Fruit fly (Drosophila melanogaster): ENCODE results near the gene Alp9.

Gene Alp9

DNA sequence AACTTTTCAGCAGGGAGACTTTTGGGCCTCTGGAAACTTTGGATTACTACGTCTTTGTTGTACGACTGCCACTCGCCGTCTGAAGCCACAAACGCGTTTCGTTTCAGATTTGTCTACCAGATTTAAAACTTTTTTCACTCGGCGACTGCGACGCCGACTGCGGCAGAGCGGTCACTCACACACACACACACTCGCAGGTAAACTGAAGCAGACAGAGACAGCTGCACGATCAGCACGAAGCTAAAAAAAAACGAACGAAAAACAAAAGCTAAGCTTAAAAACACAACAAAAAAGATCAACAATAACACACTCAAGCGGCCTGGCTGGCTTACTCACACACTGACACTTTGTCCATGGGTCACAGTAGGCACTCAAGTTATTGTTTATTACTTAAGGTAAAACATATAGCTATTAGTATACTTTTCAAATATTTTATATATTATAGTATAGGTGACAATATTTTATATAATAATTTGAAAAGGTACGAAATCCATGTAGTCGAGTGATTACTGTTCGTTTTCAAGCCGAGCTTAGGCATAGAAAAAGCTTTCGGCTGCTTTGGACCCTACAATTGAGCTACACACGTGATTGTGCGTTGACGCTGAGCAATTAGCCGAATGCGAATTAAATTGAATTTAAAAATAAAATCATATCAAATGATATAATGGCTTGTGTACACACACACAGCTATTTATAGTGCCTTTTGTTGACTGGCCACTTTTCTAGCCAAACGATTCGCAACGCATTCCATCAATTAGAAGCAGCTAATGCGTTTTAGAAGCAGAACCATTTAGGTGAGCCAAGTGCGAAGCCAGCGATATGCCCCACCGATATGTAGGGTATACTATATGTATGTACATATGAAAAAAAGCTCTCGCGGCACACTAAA lies 17.8 kb upstream of the Alp9 start, which contains the start of gene Msr-110:
Msr-110 (minus strand) TSS at position 99 of the 889 bp plus-strand sequence.
- peak; percentile 88 for TF ChIP-seq CG17801 (GFP tag; optimal IDR thresholded peaks at IDR 0.05; ENCODE audit: partially characterized antibody)

- TF ChIP-seq CG17801 (GFP tag; optimal IDR thresholded peaks at IDR 0.05; ENCODE audit: partially characterized antibody), result no peak
Measured at dm6 chr3L:5578595-5578994, 16.7 kb upstream of the Alp9 start.

- TF ChIP-seq CG17801 (GFP tag; optimal IDR thresholded peaks at IDR 0.05; ENCODE audit: partially characterized antibody), result no peak
Measured at dm6 chr3L:5579762-5580161, 15.6 kb upstream of the Alp9 start.

dm6 chr3L:5580490-5581116 lies 14.7 kb upstream of the Alp9 start:
- no peak for TF ChIP-seq CG17801 (GFP tag; optimal IDR thresholded peaks at IDR 0.05; ENCODE audit: partially characterized antibody)

DNA sequence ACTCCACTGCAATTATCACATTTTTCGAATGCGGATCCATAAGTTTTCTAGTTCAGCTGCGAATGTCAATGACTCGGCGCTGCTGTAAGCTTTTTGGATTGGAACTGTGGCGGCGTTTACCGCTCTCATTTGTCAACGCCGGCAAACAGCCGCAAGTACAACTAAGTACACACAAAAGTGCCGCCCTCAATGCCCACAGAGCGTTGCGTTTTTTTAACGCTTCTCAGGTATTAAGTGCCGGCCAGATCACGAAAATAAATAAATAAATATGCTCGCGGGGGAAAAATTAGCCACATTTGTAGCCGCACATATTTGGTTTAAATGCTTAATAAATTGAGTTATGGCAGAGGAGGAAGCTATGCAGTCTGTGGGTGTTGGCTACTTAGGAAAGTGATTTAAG lies 13.8 kb upstream of the Alp9 start:
- no peak for TF ChIP-seq CG17801 (GFP tag; optimal IDR thresholded peaks at IDR 0.05; ENCODE audit: partially characterized antibody)

DNA sequence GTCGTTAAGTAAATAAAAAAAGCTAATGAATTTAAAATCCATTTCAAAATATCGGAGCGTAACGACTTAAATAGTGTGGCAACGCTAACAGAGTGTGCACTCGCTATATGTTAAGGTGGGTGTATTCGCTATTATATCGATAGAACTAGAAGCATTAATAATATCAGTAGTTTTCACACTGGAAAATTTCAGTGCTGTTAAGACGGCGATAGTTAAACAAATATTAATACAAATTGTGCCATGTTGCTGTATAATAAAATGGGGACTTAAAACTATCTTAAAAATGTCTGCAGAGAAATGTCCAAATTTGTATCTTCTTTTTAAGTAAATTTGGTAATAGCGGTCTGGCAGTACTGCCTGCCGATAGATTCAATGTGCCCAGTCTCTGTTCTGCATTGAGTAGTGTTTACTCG lies 12.0 kb upstream of the Alp9 start:
- peak; percentile 75 for TF ChIP-seq CG17801 (GFP tag; optimal IDR thresholded peaks at IDR 0.05; ENCODE audit: partially characterized antibody)

DNA sequence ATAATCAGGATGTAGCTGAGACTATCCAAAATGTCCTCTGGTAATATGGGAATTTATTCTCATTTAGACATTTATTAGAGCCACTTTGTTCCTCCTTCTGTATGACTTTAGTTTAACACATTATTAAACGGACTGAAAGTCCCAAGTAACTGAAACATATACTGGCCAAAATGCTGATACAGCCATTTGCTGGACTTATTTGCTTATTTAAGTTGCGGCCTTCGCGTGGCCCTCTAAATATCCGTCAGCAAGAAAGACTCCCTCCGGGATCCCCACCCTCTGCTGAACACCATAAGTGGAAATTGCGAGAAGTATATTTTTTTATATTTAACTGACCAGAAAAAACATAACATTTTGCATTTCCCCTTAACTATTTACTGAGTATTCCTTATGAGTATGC lies 2.9 kb upstream of the Alp9 start, which contains the start of gene spo:
spo (minus strand) TSS at position 135 of the 400 bp plus-strand sequence.
- no peak for TF ChIP-seq CG17801 (GFP tag; optimal IDR thresholded peaks at IDR 0.05; ENCODE audit: partially characterized antibody)

- no peak for TF ChIP-seq CG17801 (GFP tag; optimal IDR thresholded peaks at IDR 0.05; ENCODE audit: partially characterized antibody)
Measured at dm6 chr3L:5594163-5594715, 1.1 kb upstream of the Alp9 start.

DNA sequence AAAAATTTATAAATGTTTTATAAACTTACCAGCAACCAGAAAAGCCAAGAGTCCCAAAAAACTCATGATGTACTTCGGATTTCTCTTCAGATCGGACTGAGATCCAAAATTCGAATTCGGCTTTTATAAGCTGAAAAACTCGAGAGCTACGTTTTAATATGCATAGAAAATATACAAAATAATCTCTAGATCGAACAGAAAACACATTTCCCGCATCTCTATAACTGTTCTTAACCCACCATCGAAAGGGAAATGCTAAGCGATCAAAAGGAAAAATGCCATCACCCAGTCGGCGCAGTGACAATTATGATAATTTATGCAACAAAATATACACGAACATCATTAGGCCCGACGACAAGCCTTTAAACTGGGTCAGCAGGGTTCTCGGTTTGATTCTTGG lies 4.2 kb downstream of the Alp9 start, which contains the start of gene CG10591:
CG10591 (minus strand) TSS at position 101 of the 400 bp plus-strand sequence.
- no peak for TF ChIP-seq CG17801 (GFP tag; optimal IDR thresholded peaks at IDR 0.05; ENCODE audit: partially characterized antibody)

dm6 chr3L:5603860-5604415 lies 8.6 kb downstream of the Alp9 start, which contains the start of gene TM9SF3:
Gene TM9SF3, minus strand, starts transcription at chr3L:5603979.
- TF ChIP-seq CG17801 (GFP tag; optimal IDR thresholded peaks at IDR 0.05; ENCODE audit: partially characterized antibody), result no peak

- no peak for TF ChIP-seq CG17801 (GFP tag; optimal IDR thresholded peaks at IDR 0.05; ENCODE audit: partially characterized antibody)
Measured at dm6 chr3L:5604490-5604889, 9.1 kb downstream of the Alp9 start, which contains the start of gene mthl2. Gene mthl2, plus strand, starts transcription at chr3L:5604790.

dm6 chr3L:5608128-5608527 lies 12.8 kb downstream of the Alp9 start, which contains the start of gene Eaf6:
Gene Eaf6, minus strand, starts transcription at chr3L:5608300.
- TF ChIP-seq CG17801 (GFP tag; optimal IDR thresholded peaks at IDR 0.05; ENCODE audit: partially characterized antibody), result no peak

dm6 chr3L:5608786-5609370 lies 13.5 kb downstream of the Alp9 start:
- TF ChIP-seq CG17801 (GFP tag; optimal IDR thresholded peaks at IDR 0.05; ENCODE audit: partially characterized antibody), result no peak

- TF ChIP-seq CG17801 (GFP tag; optimal IDR thresholded peaks at IDR 0.05; ENCODE audit: partially characterized antibody), result no peak
Measured at dm6 chr3L:5609493-5609892, 14.2 kb downstream of the Alp9 start.

DNA sequence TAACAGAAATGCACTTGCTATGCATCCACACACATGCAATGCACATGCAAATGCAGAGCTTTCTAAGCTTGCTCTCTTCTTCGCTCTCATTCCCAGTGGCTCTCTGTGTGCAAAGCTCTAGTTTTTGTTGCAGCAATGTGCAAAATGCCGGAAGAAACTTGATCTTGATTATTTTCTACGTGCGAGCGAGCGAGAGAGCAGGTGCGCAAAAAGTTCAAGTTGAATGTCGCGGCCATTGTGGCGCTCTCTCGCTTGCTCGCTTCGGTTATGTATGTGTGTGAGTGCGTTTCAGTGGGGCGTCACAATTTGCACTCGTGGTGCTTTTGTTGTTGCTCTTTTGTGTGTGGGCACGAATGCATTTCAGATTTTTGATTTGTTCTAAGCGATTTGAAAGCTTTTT lies 15.2 kb downstream of the Alp9 start:
- peak; percentile 7 for TF ChIP-seq CG17801 (GFP tag; optimal IDR thresholded peaks at IDR 0.05; ENCODE audit: partially characterized antibody)
